Fruit fly (Drosophila melanogaster) whole organism, embryonic: ENCODE measurements around the gene Art8.
A peak's percentile ranks its signal among the peaks of the same experiment; 100 is the strongest.

Source experiments
- Atf6 ChIP-seq: fragments of 200-800 bp; sonication (Bioruptor generic); IDR thresholded peaks from 2 replicates; pipeline ENCODE4 v1.3.6; 2022; ENCODE audit warnings: missing biosample characterization, missing genetic modification characterization
- CG10979 ChIP-seq: fragments of 200-800 bp; sonication (Bioruptor generic); optimal IDR thresholded peaks from 2 replicates; lab custom pipeline; 2018; ENCODE audit warnings: missing biosample characterization, mild to moderate bottlenecking, missing genetic modification characterization, moderate library complexity
- CG11504 ChIP-seq: fragments of 200-800 bp; sonication (Bioruptor generic); optimal IDR thresholded peaks from 3 replicates; lab custom pipeline; 2019; ENCODE audit warnings: missing biosample characterization, mild to moderate bottlenecking, missing genetic modification characterization, moderate library complexity
- CG11696 ChIP-seq: fragments of 200-800 bp; sonication (Bioruptor generic); IDR thresholded peaks from 2 replicates; pipeline ENCODE4 v1.3.6; 2022; ENCODE audit warnings: missing biosample characterization, missing genetic modification characterization
- CG12659 ChIP-seq: fragments of 200-800 bp; sonication (Bioruptor generic); optimal IDR thresholded peaks from 3 replicates; lab custom pipeline; 2017; ENCODE audit warnings: mild to moderate bottlenecking, missing biosample characterization, missing genetic modification reagents, missing genetic modification characterization
- CG13287 ChIP-seq: fragments of 200-800 bp; sonication (Bioruptor generic); IDR thresholded peaks from 2 replicates; pipeline ENCODE4 v1.3.6; 2022; ENCODE audit warnings: missing biosample characterization, missing genetic modification characterization; ENCODE audit not compliant: partially characterized antibody
- CG13894 ChIP-seq: fragments of 200-800 bp; sonication (Bioruptor generic); optimal IDR thresholded peaks from 3 replicates; lab custom pipeline; 2018; ENCODE audit warnings: missing biosample characterization, mild to moderate bottlenecking, missing genetic modification characterization, moderate library complexity
- CG17359 ChIP-seq: fragments of 200-800 bp; sonication (Bioruptor generic); optimal IDR thresholded peaks from 3 replicates; lab custom pipeline; 2018; ENCODE audit warnings: missing biosample characterization, mild to moderate bottlenecking, missing genetic modification characterization, moderate library complexity
- CG17912 ChIP-seq: fragments of 200-800 bp; sonication (Bioruptor generic); optimal IDR thresholded peaks from 2 replicates; lab custom pipeline; 2018; ENCODE audit warnings: missing biosample characterization, mild to moderate bottlenecking, missing genetic modification characterization
- CG1832 ChIP-seq: fragments of 200-800 bp; sonication (Bioruptor generic); optimal IDR thresholded peaks from 2 replicates; lab custom pipeline; 2017; ENCODE audit warnings: missing biosample characterization, mild to moderate bottlenecking, missing genetic modification characterization, inconsistent platforms
- CG18476 ChIP-seq: fragments of 200-800 bp; sonication (Bioruptor generic); optimal IDR thresholded peaks from 2 replicates; lab custom pipeline; 2016; ENCODE audit warnings: missing biosample characterization, mild to moderate bottlenecking, missing genetic modification characterization
- CG18619 ChIP-seq: fragments of 200-800 bp; sonication (Bioruptor generic); optimal IDR thresholded peaks from 3 replicates; lab custom pipeline; 2017; ENCODE audit warnings: missing biosample characterization, mild to moderate bottlenecking, missing genetic modification characterization
- CG2129 ChIP-seq: fragments of 200-800 bp; sonication (Bioruptor generic); IDR thresholded peaks from 2 replicates; pipeline ENCODE4 v1.3.6; 2022; ENCODE audit warnings: missing biosample characterization, missing genetic modification characterization; ENCODE audit not compliant: partially characterized antibody
- CG34376 ChIP-seq: fragments of 200-800 bp; sonication (Bioruptor generic); optimal IDR thresholded peaks from 2 replicates; lab custom pipeline; 2018; ENCODE audit warnings: missing biosample characterization, mild to moderate bottlenecking, missing genetic modification characterization
- CG4282 ChIP-seq: fragments of 200-800 bp; sonication (Bioruptor generic); optimal IDR thresholded peaks from 2 replicates; lab custom pipeline; 2016; ENCODE audit warnings: missing biosample characterization, missing genetic modification characterization
- CG43689 ChIP-seq: fragments of 200-800 bp; sonication (Bioruptor generic); IDR thresholded peaks from 2 replicates; pipeline ENCODE4 v1.3.6; 2022; ENCODE audit warnings: missing biosample characterization, missing genetic modification characterization
- CG6175 ChIP-seq: fragments of 200-800 bp; sonication (Bioruptor generic); IDR thresholded peaks from 3 replicates; pipeline ENCODE4 v1.3.6; 2022; ENCODE audit warnings: missing biosample characterization, missing genetic modification characterization
- CG6791 ChIP-seq: fragments of 200-800 bp; sonication (Bioruptor generic); IDR thresholded peaks from 3 replicates; pipeline ENCODE4 v1.3.6; 2022; ENCODE audit warnings: missing biosample characterization, missing genetic modification characterization; ENCODE audit not compliant: partially characterized antibody
- CG7987 ChIP-seq: fragments of 200-800 bp; sonication (Bioruptor generic); optimal IDR thresholded peaks from 2 replicates; lab custom pipeline; 2018; ENCODE audit warnings: missing biosample characterization, mild to moderate bottlenecking, missing genetic modification characterization, moderate library complexity
- CG8944 ChIP-seq: fragments of 200-800 bp; sonication (Bioruptor generic); optimal IDR thresholded peaks from 3 replicates; lab custom pipeline; 2016; ENCODE audit warnings: missing biosample characterization, missing genetic modification characterization
- CG9609 ChIP-seq: fragments of 200-800 bp; sonication (Bioruptor generic); optimal IDR thresholded peaks from 3 replicates; lab custom pipeline; 2016; ENCODE audit warnings: missing biosample characterization, missing genetic modification characterization
- CG9876 ChIP-seq: fragments of 200-800 bp; sonication (Bioruptor generic); optimal IDR thresholded peaks from 2 replicates; lab custom pipeline; 2016; ENCODE audit warnings: missing biosample characterization, missing genetic modification characterization
- CkIIα-i1 ChIP-seq: fragments of 200-800 bp; sonication (Bioruptor generic); IDR thresholded peaks from 2 replicates; pipeline ENCODE4 v1.3.6; 2022; ENCODE audit warnings: missing biosample characterization, missing genetic modification characterization
- Doc3 ChIP-seq: fragments of 200-800 bp; sonication (Bioruptor generic); IDR thresholded peaks from 3 replicates; pipeline ENCODE4 v1.3.6; 2022; ENCODE audit warnings: missing biosample characterization, missing genetic modification characterization; ENCODE audit not compliant: partially characterized antibody
- ERR ChIP-seq: fragments of 200-800 bp; sonication (Bioruptor generic); optimal IDR thresholded peaks from 2 replicates; lab custom pipeline; 2016; ENCODE audit warnings: missing biosample characterization, missing genetic modification characterization
- Fer2 ChIP-seq: fragments of 200-800 bp; sonication (Bioruptor generic); optimal IDR thresholded peaks from 2 replicates; lab custom pipeline; 2018; ENCODE audit warnings: missing biosample characterization, mild to moderate bottlenecking, missing genetic modification characterization, moderate library complexity
- HHEX ChIP-seq: fragments of 200-800 bp; sonication (Bioruptor generic); optimal IDR thresholded peaks from 3 replicates; lab custom pipeline; 2017; ENCODE audit warnings: missing biosample characterization, mild to moderate bottlenecking, missing genetic modification characterization, missing genetic modification reagents
- Hey ChIP-seq: fragments of 200-800 bp; sonication (Bioruptor generic); optimal IDR thresholded peaks from 3 replicates; lab custom pipeline; 2018; ENCODE audit warnings: missing biosample characterization, mild to moderate bottlenecking, missing genetic modification characterization
- Hmr ChIP-seq: fragments of 200-800 bp; sonication (Bioruptor generic); optimal IDR thresholded peaks from 3 replicates; lab custom pipeline; 2017; ENCODE audit warnings: mild to moderate bottlenecking, missing biosample characterization, missing genetic modification reagents, missing genetic modification characterization
- MBD-R2 ChIP-seq: fragments of 200-800 bp; sonication (Bioruptor generic); IDR thresholded peaks from 2 replicates; pipeline ENCODE4 v1.3.6; 2022; ENCODE audit warnings: missing biosample characterization, missing genetic modification characterization
- Max ChIP-seq: fragments of 200-800 bp; sonication (Bioruptor generic); optimal IDR thresholded peaks from 2 replicates; lab custom pipeline; 2016; ENCODE audit warnings: missing biosample characterization, mild to moderate bottlenecking, missing genetic modification characterization
- Ssrp ChIP-seq: fragments of 200-800 bp; sonication (Bioruptor generic); optimal IDR thresholded peaks from 2 replicates; lab custom pipeline; 2018; ENCODE audit warnings: missing biosample characterization, mild to moderate bottlenecking, missing genetic modification characterization, moderate library complexity
- caup ChIP-seq: fragments of 200-800 bp; sonication (Bioruptor generic); optimal IDR thresholded peaks from 3 replicates; lab custom pipeline; 2017; ENCODE audit warnings: missing biosample characterization, mild to moderate bottlenecking, missing genetic modification characterization, moderate library complexity; ENCODE audit not compliant: severe bottlenecking
- corto ChIP-seq: fragments of 200-800 bp; sonication (Bioruptor generic); optimal IDR thresholded peaks from 2 replicates; lab custom pipeline; 2016; ENCODE audit warnings: missing biosample characterization, mild to moderate bottlenecking, missing genetic modification characterization, moderate library complexity
- dm ChIP-seq: fragments of 200-800 bp; sonication (Bioruptor generic); optimal IDR thresholded peaks from 3 replicates; lab custom pipeline; 2016; ENCODE audit warnings: missing biosample characterization, missing genetic modification characterization
- dmrt99B ChIP-seq: fragments of 200-800 bp; sonication (Bioruptor generic); optimal IDR thresholded peaks from 2 replicates; lab custom pipeline; 2018; ENCODE audit warnings: missing biosample characterization, mild to moderate bottlenecking, missing genetic modification characterization, moderate library complexity
- ems ChIP-seq: fragments of 200-800 bp; sonication (Bioruptor generic); optimal IDR thresholded peaks from 3 replicates; lab custom pipeline; 2016; ENCODE audit warnings: missing biosample characterization, missing genetic modification characterization
- fd3F ChIP-seq: fragments of 200-800 bp; sonication (Bioruptor generic); optimal IDR thresholded peaks from 2 replicates; lab custom pipeline; 2018; ENCODE audit warnings: missing biosample characterization, mild to moderate bottlenecking, missing genetic modification characterization, moderate library complexity
- hbn ChIP-seq: fragments of 200-800 bp; sonication (Bioruptor generic); IDR thresholded peaks from 2 replicates; pipeline ENCODE4 v1.3.6; 2022; ENCODE audit warnings: missing biosample characterization, missing genetic modification characterization; ENCODE audit not compliant: partially characterized antibody
- her ChIP-seq: fragments of 200-800 bp; sonication (Bioruptor generic); optimal IDR thresholded peaks from 2 replicates; lab custom pipeline; 2016; ENCODE audit warnings: missing biosample characterization, missing genetic modification characterization
- lov ChIP-seq, 2 experiments: fragments of 200-800 bp in 1 of 2; fragments of >200 bp in 1 of 2; sonication (Bioruptor generic) in 1 of 2; IDR thresholded peaks in 1 of 2; optimal IDR thresholded peaks in 1 of 2; 2 replicates in 1 of 2; 3 replicates in 1 of 2; pipeline versions ENCODE4 v1.3.6 to Lab custom; 2017 to 2022; ENCODE audit warnings: missing biosample characterization in 1 of 2, missing genetic modification characterization in 1 of 2
- otp ChIP-seq: fragments of 200-800 bp; sonication (Bioruptor generic); IDR thresholded peaks from 3 replicates; pipeline ENCODE4, ENCODE4 v1.3.6; 2022; ENCODE audit warnings: missing biosample characterization, missing genetic modification characterization
- pnt ChIP-seq: fragments of 200-800 bp; sonication (Bioruptor generic); optimal IDR thresholded peaks from 3 replicates; lab custom pipeline; 2016; ENCODE audit warnings: missing biosample characterization, missing genetic modification characterization
- scrt ChIP-seq: fragments of 200-800 bp; sonication (Bioruptor generic); optimal IDR thresholded peaks from 2 replicates; lab custom pipeline; 2018; ENCODE audit warnings: missing biosample characterization, mild to moderate bottlenecking, missing genetic modification characterization, moderate library complexity
- sd ChIP-seq: fragments of 200-800 bp; sonication (Bioruptor generic); optimal IDR thresholded peaks from 3 replicates; lab custom pipeline; 2018; ENCODE audit warnings: missing biosample characterization, mild to moderate bottlenecking, missing genetic modification characterization, moderate library complexity
- tap ChIP-seq: fragments of 200-800 bp; optimal IDR thresholded peaks from 3 replicates; lab custom pipeline; 2019; ENCODE audit warnings: missing biosample characterization, mild to moderate bottlenecking, missing genetic modification characterization, moderate library complexity
- tio ChIP-seq: fragments of 200-800 bp; sonication (Bioruptor generic); optimal IDR thresholded peaks from 2 replicates; lab custom pipeline; 2017; ENCODE audit warnings: missing biosample characterization, missing genetic modification characterization, inconsistent platforms

Gene Art8

DNA sequence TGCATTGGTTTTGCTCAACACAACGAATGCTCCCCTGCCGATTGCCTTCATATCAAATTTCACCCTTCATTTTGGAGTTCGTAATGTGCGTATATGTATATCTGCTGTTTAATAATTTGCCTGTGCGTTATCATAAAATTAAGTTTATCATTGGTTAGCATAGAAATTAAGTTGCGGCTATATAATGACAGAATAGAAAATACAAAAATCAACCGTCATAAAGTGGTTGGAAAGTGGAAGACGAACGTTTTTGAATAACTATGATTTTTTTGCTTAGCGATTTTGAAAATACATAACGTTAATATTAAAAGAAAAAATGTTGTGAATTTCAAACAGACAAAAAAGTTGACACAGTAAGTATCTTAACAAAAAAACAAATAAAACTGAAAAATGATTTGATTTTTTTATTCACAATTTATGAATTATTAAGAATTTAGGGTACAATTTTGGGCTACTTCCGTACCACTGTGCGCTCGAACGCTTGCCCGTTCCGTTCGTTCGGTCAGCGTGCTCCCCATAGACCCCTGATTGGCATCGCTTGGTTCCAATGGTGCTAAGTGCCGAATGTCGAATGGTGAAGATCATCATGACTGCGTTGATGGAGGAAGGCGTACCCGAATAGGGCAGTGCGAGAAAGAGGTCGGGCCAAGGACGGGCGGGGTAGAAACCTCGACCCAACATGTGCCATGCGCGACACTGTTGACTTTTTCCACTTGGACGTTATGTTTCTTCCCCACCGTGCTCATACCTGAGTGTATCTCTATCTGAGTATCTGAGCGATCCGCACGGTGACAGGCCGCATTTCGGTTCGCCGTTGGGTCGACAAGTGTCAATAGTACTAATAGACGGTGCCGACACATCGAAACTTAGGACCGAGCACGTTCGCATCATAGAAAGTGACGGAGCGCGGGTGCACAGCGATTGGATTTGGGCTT lies 27.0 kb upstream of the Art8 start:
- TF ChIP-seq CkIIα-i1 (GFP tag; lab: Robert Waterston, UW) (no peak), caup (no peak), CG4282 (peak; percentile 44), CG7987 (GFP tag; lab: Kevin White, UChicago) (no peak), CG34376 (no peak), CG8944 (GFP tag; lab: Kevin White, UChicago) (peak; percentile 2), CG9876 (GFP tag; lab: Kevin White, UChicago) (no peak), CG12659 (GFP tag; lab: Kevin White, UChicago) (peak; percentile 34), scrt (no peak), CG18476 (no peak), Max (GFP tag; lab: Kevin White, UChicago) (no peak), sd (tag; lab: Kevin White, UChicago) (peak; percentile 29), lov (optimal IDR thresholded peaks at IDR 0.05; lab: Kevin White, UChicago) (no peak), lov (GFP tag; IDR thresholded peaks at IDR 0.05; lab: Robert Waterston, UW) (no peak), otp (GFP tag; lab: Robert Waterston, UW) (peak; percentile 28; the same call in 1 of the 3 replicates), CG1832 (GFP tag; lab: Kevin White, UChicago) (no peak), Doc3 (no peak), Hey (tag; lab: Kevin White, UChicago) (no peak), corto (GFP tag; lab: Kevin White, UChicago) (no peak), hbn (no peak), CG43689 (GFP tag; lab: Robert Waterston, UW) (no peak), CG6791 (GFP tag; lab: Robert Waterston, UW) (no peak), CG17359 (tag; lab: Kevin White, UChicago) (peak; percentile 17), CG10979 (tag; lab: Kevin White, UChicago) (peak; percentile 74), CG11696 (GFP tag; lab: Robert Waterston, UW) (no peak), fd3F (GFP tag; lab: Kevin White, UChicago) (no peak), Atf6 (peak; percentile 55; the same call in 1 of the 2 replicates), ERR (GFP tag; lab: Kevin White, UChicago) (no peak), dm (GFP tag; lab: Kevin White, UChicago) (no peak), Fer2 (tag; lab: Kevin White, UChicago) (no peak), pnt (peak; percentile 24), CG17912 (no peak), Ssrp (tag; lab: Kevin White, UChicago) (peak; percentile 63), dmrt99B (tag; lab: Kevin White, UChicago) (peak; percentile 50), her (GFP tag; lab: Kevin White, UChicago) (no peak), Hmr (GFP tag; lab: Kevin White, UChicago) (peak; percentile 39), CG13894 (tag; lab: Kevin White, UChicago) (no peak), MBD-R2 (GFP tag; lab: Robert Waterston, UW) (no peak), CG6175 (GFP tag; lab: Robert Waterston, UW) (no peak), CG13287 (GFP tag; lab: Robert Waterston, UW) (no peak), tio (peak; percentile 53), CG9609 (peak; percentile 11), CG11504 (tag; lab: Kevin White, UChicago) (peak; percentile 69), HHEX (no peak), ems (GFP tag; lab: Kevin White, UChicago) (no peak), CG2129 (GFP tag; lab: Robert Waterston, UW) (no peak), tap (tag; lab: Kevin White, UChicago) (no peak), CG18619 (GFP tag; lab: Kevin White, UChicago) (peak; percentile 49)
